Worm (Caenorhabditis elegans) whole organism, L1 larva: ENCODE data around the gene F17H10.1.

ENCODE experiments used
- C34B4.2 ChIP-seq: sonication (generic microtip); optimal IDR thresholded peaks from 2 replicates; lab custom pipeline; 2017; ENCODE audit warnings: mild to moderate bottlenecking, missing genetic modification characterization, missing compliant biosample characterization
- aha-1 ChIP-seq: fragments of 150-350 bp; optimal IDR thresholded peaks from 2 replicates; lab custom pipeline; 2014; ENCODE audit warnings: missing biosample characterization, missing genetic modification characterization
- aly-2 ChIP-seq: fragments of 150-350 bp; optimal IDR thresholded peaks from 2 replicates; lab custom pipeline; 2014; ENCODE audit warnings: missing biosample characterization, missing genetic modification characterization
- blmp-1 ChIP-seq: fragments of 150-350 bp; optimal IDR thresholded peaks from 2 replicates; lab custom pipeline; 2014; ENCODE audit warnings: missing biosample characterization, missing genetic modification characterization
- ceh-82 ChIP-seq, 3 experiments: fragments of 150-350 bp in 1 of 3; sonication (generic microtip) in 2 of 3; optimal IDR thresholded peaks; 2 replicates each; lab custom pipeline; 2014 to 2017; ENCODE audit warnings: missing biosample characterization in 3 of 3, missing genetic modification characterization in 3 of 3
- ceh-90 ChIP-seq: sonication (generic microtip); optimal IDR thresholded peaks from 2 replicates; lab custom pipeline; 2016; ENCODE audit warnings: missing genetic modification characterization, missing compliant biosample characterization
- dpl-1 ChIP-seq, 3 experiments: fragments of 150-350 bp in 2 of 3; sonication (generic microtip) in 1 of 3; optimal IDR thresholded peaks; 2 replicates each; lab custom pipeline; 2014 to 2017; ENCODE audit warnings: missing biosample characterization in 3 of 3, missing genetic modification characterization in 3 of 3, missing genetic modification reagents in 3 of 3
- dsc-1 ChIP-seq: sonication (generic microtip); optimal IDR thresholded peaks from 2 replicates; lab custom pipeline; 2016; ENCODE audit warnings: mild to moderate bottlenecking, missing genetic modification characterization, missing compliant biosample characterization
- efl-1 ChIP-seq, 4 experiments: fragments of 150-350 bp; optimal IDR thresholded peaks in 3 of 4; peaks in 1 of 4; 1 replicate in 1 of 4; 2 replicates in 3 of 4; lab custom pipeline; 2014; ENCODE audit warnings: missing biosample characterization in 2 of 4, missing genetic modification characterization in 2 of 4, missing genetic modification reagents in 2 of 4
- elt-2 ChIP-seq: sonication (generic microtip); optimal IDR thresholded peaks from 2 replicates; lab custom pipeline; 2016; ENCODE audit warnings: missing genetic modification characterization, mild to moderate bottlenecking, inconsistent platforms, missing compliant biosample characterization, missing genetic modification reagents
- fkh-10 ChIP-seq: sonication (generic microtip); optimal IDR thresholded peaks from 2 replicates; lab custom pipeline; 2017; ENCODE audit warnings: missing biosample characterization, missing genetic modification reagents, missing genetic modification characterization
- fos-1 ChIP-seq: fragments of 150-350 bp; optimal IDR thresholded peaks from 2 replicates; lab custom pipeline; 2014; ENCODE audit warnings: missing biosample characterization, missing genetic modification characterization
- hlh-17 ChIP-seq: fragments of 200-800 bp; sonication (Bioruptor generic); optimal IDR thresholded peaks from 2 replicates; lab custom pipeline; 2018; ENCODE audit warnings: missing genetic modification characterization, mild to moderate bottlenecking, missing compliant biosample characterization, moderate library complexity, borderline replicate concordance
- hlh-4 ChIP-seq: sonication (generic microtip); optimal IDR thresholded peaks from 2 replicates; lab custom pipeline; 2016; ENCODE audit warnings: mild to moderate bottlenecking, missing genetic modification characterization, missing compliant biosample characterization
- hpl-2 ChIP-seq: fragments of 150-350 bp; optimal IDR thresholded peaks from 2 replicates; lab custom pipeline; 2014; ENCODE audit warnings: missing biosample characterization, missing genetic modification reagents, missing genetic modification characterization
- jun-1 ChIP-seq: fragments of 150-350 bp; optimal IDR thresholded peaks from 2 replicates; lab custom pipeline; 2014; ENCODE audit warnings: missing biosample characterization, missing genetic modification reagents, missing genetic modification characterization
- lin-13 ChIP-seq: fragments of 150-350 bp; optimal IDR thresholded peaks from 2 replicates; lab custom pipeline; 2014; ENCODE audit warnings: missing biosample characterization, missing genetic modification reagents, missing genetic modification characterization
- lin-14 ChIP-seq: fragments of 200-800 bp; sonication (Bioruptor generic); optimal IDR thresholded peaks from 2 replicates; lab custom pipeline; 2018; ENCODE audit warnings: mild to moderate bottlenecking, missing genetic modification characterization, moderate library complexity, missing compliant biosample characterization
- lin-15B ChIP-seq: fragments of 150-350 bp; sonication (generic microtip); optimal IDR thresholded peaks from 3 replicates; lab custom pipeline; 2014; ENCODE audit warnings: missing biosample characterization, missing genetic modification characterization
- lsy-2 ChIP-seq, 2 experiments: fragments of 150-350 bp; optimal IDR thresholded peaks; 2 replicates each; lab custom pipeline; 2014; ENCODE audit warnings: missing biosample characterization in 2 of 2, missing genetic modification characterization in 2 of 2
- nhr-11 ChIP-seq: fragments of 150-350 bp; optimal IDR thresholded peaks from 2 replicates; lab custom pipeline; 2014; ENCODE audit warnings: missing biosample characterization, missing genetic modification characterization
- nhr-19 ChIP-seq: fragments of 200-800 bp; sonication (Bioruptor generic); conservative IDR thresholded peaks from 2 replicates; pipeline ENCODE4 v1.3.6; 2022; ENCODE audit warnings: missing genetic modification characterization, missing compliant biosample characterization
- nhr-20 ChIP-seq: sonication (generic microtip); optimal IDR thresholded peaks from 2 replicates; lab custom pipeline; 2016; ENCODE audit warnings: mild to moderate bottlenecking, missing genetic modification characterization, missing compliant biosample characterization
- nhr-76 ChIP-seq: sonication (generic microtip); optimal IDR thresholded peaks from 2 replicates; lab custom pipeline; 2017; ENCODE audit warnings: missing biosample characterization, missing genetic modification characterization
- nhr-77 ChIP-seq: fragments of 150-350 bp; optimal IDR thresholded peaks from 2 replicates; lab custom pipeline; 2014; ENCODE audit warnings: missing biosample characterization, missing genetic modification characterization
- nhr-84 ChIP-seq: sonication (generic microtip); optimal IDR thresholded peaks from 2 replicates; lab custom pipeline; 2017; ENCODE audit warnings: missing biosample characterization, missing genetic modification characterization
- nhr-85 ChIP-seq: sonication (generic microtip); peaks from one replicate; lab custom pipeline; 2016; ENCODE audit warnings: missing genetic modification characterization, inconsistent platforms, missing compliant biosample characterization
- pag-3 ChIP-seq: sonication (generic microtip); optimal IDR thresholded peaks from 2 replicates; lab custom pipeline; 2017; ENCODE audit warnings: missing genetic modification characterization, mild to moderate bottlenecking, missing compliant biosample characterization, antibody characterized with exemption, borderline replicate concordance; ENCODE audit not compliant: insufficient read depth
- pax-3 ChIP-seq: fragments of 200-800 bp; sonication (Bioruptor generic); optimal IDR thresholded peaks from 2 replicates; lab custom pipeline; 2018; ENCODE audit warnings: mild to moderate bottlenecking, missing genetic modification characterization, moderate library complexity, missing compliant biosample characterization
- snpc-4 ChIP-seq: fragments of 150-350 bp; optimal IDR thresholded peaks from 2 replicates; lab custom pipeline; 2014; ENCODE audit warnings: missing biosample characterization, missing genetic modification characterization
- sptf-1 ChIP-seq: fragments of 150-350 bp; optimal IDR thresholded peaks from 2 replicates; lab custom pipeline; 2014; ENCODE audit warnings: missing biosample characterization, missing genetic modification characterization
- swsn-7 ChIP-seq: sonication (generic microtip); optimal IDR thresholded peaks from 2 replicates; lab custom pipeline; 2016; ENCODE audit warnings: missing genetic modification characterization, missing compliant biosample characterization
- unc-30 ChIP-seq: sonication (generic microtip); optimal IDR thresholded peaks from 2 replicates; lab custom pipeline; 2017; ENCODE audit warnings: missing biosample characterization, missing genetic modification characterization
- unc-62 ChIP-seq: fragments of 150-350 bp; optimal IDR thresholded peaks from 2 replicates; lab custom pipeline; 2014; ENCODE audit warnings: missing biosample characterization, missing genetic modification reagents, missing genetic modification characterization
- vab-15 ChIP-seq: sonication (generic microtip); optimal IDR thresholded peaks from 2 replicates; lab custom pipeline; 2017; ENCODE audit warnings: missing genotype, mild to moderate bottlenecking, missing genetic modification characterization, missing compliant biosample characterization
- zag-1 ChIP-seq: fragments of 150-350 bp; optimal IDR thresholded peaks from 2 replicates; lab custom pipeline; 2014; ENCODE audit warnings: missing biosample characterization, missing genetic modification characterization
- zip-4 ChIP-seq: fragments of 200-800 bp; sonication (Bioruptor generic); optimal IDR thresholded peaks from 2 replicates; lab custom pipeline; 2018; ENCODE audit warnings: mild to moderate bottlenecking, missing genetic modification characterization, moderate library complexity, missing compliant biosample characterization
- ztf-4 ChIP-seq: fragments of 150-350 bp; optimal IDR thresholded peaks from 2 replicates; lab custom pipeline; 2014; ENCODE audit warnings: missing biosample characterization, missing genetic modification characterization

The F17H10.1 gene

ce11 chrX:13062934-13063585 is 42.0 kb upstream of the F17H10.1 start, which contains the start of gene K03A11.5:
K03A11.5 (plus strand) TSS chrX:13063535.
- TF ChIP-seq nhr-19 (GFP tag; lab: Robert Waterston, UW) = no peak
- no peak for TF ChIP-seq elt-2 (tag; lab: Kevin White, UChicago)
- no peak for TF ChIP-seq ceh-82 (tag; optimal IDR thresholded peaks at IDR 0.05; lab: Kevin White, UChicago)
- no peak for TF ChIP-seq lsy-2 (tag; optimal IDR thresholded peaks at IDR 0.05; lab: Kevin White, UChicago)
- TF ChIP-seq pax-3 (tag; lab: Kevin White, UChicago) = no peak
- TF ChIP-seq lin-13 (GFP tag; lab: Kevin White, UChicago) = no peak
- no peak for TF ChIP-seq lin-14 (GFP tag; lab: Kevin White, UChicago)
- TF ChIP-seq hpl-2 (GFP tag; lab: Kevin White, UChicago) = no peak
- TF ChIP-seq nhr-76 (tag; lab: Kevin White, UChicago) = no peak
- TF ChIP-seq sptf-1 = no peak
- TF ChIP-seq, all 84 proteins: peak for 0

ce11 chrX:13071120-13071519 is 33.9 kb upstream of the F17H10.1 start, which contains the start of gene cpx-2:
cpx-2 (minus strand) TSS chrX:13071220.
- TF ChIP-seq lin-15B (tag; lab: Kevin White, UChicago) (no peak), dsc-1 (tag; lab: Kevin White, UChicago) (no peak), nhr-84 (tag; lab: Kevin White, UChicago) (no peak), hlh-17 (GFP tag; lab: Kevin White, UChicago) (no peak), nhr-20 (tag; lab: Kevin White, UChicago) (no peak), nhr-11 (tag; lab: Kevin White, UChicago) (no peak), C34B4.2 (tag; lab: Kevin White, UChicago) (no peak), efl-1 (optimal IDR thresholded peaks at IDR 0.05; lab: Kevin White, UChicago) (no peak), efl-1 (GFP tag; optimal IDR thresholded peaks at IDR 0.05 in 1 of 2; lab: Kevin White, UChicago) (no peak), snpc-4 (tag; lab: Kevin White, UChicago) (no peak), dpl-1 (GFP tag; optimal IDR thresholded peaks at IDR 0.05; lab: Kevin White, UChicago) (no peak), pax-3 (tag; lab: Kevin White, UChicago) (no peak), jun-1 (no peak), sptf-1 (no peak), nhr-76 (tag; lab: Kevin White, UChicago) (no peak), lsy-2 (tag; optimal IDR thresholded peaks at IDR 0.05; lab: Kevin White, UChicago) (no peak), hlh-4 (tag; lab: Kevin White, UChicago) (no peak), zip-4 (GFP tag; lab: Kevin White, UChicago) (no peak), aly-2 (tag; lab: Kevin White, UChicago) (no peak), swsn-7 (no peak), zag-1 (tag; lab: Kevin White, UChicago) (no peak)

DNA sequence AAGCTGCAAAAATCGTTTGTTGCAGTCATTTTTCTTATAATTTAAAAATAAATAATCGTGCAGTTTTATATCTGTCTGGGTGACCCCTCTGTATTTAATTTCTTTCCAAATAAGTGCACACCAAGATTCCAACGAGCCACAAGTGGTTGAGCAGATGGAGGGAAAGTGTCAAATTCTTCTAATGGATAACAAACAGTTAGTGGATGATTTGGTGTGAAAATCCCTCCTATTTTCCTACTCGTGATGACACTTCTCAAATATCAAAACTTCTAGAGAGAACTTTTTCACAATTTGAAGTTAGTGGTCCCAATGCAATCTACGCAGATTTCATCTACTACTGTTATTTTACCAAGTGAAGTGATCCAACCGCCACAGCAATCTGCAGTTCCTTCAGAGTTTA is 30.7 kb upstream of the F17H10.1 start, which contains the start of gene ceh-28:
Gene ceh-28 (plus strand): TSS at position 301 of the 400 bp plus-strand sequence.
- TF ChIP-seq nhr-85 (tag; lab: Kevin White, UChicago) = no peak
- TF ChIP-seq C34B4.2 (tag; lab: Kevin White, UChicago) = no peak
- TF ChIP-seq fkh-10 = no peak
- no peak for TF ChIP-seq elt-2 (tag; lab: Kevin White, UChicago)
- TF ChIP-seq nhr-77 (tag; lab: Kevin White, UChicago) = no peak

ce11 chrX:13077872-13078271 is 27.2 kb upstream of the F17H10.1 start, which contains the start of gene K03A11.4:
K03A11.4 (plus strand) TSS chrX:13078172.
- TF ChIP-seq fos-1 (no peak), ztf-4 (no peak), blmp-1 (no peak), lin-14 (GFP tag; lab: Kevin White, UChicago) (no peak), aha-1 (tag; lab: Kevin White, UChicago) (no peak), sptf-1 (no peak), vab-15 (tag; lab: Kevin White, UChicago) (no peak), dsc-1 (tag; lab: Kevin White, UChicago) (no peak), unc-30 (no peak), nhr-76 (tag; lab: Kevin White, UChicago) (no peak), pag-3 (tag; lab: Kevin White, UChicago) (no peak), unc-62 (GFP tag; lab: Kevin White, UChicago) (no peak), ceh-90 (no peak)
